Worm (Caenorhabditis elegans): ENCODE results near the gene nhr-60.

ce11 chrV:15793270-15793669 is 20.2 kb upstream of the nhr-60 start, which contains the start of gene T26E4.7:
- TF ChIP-seq unc-98 (GFP tag; IDR thresholded peaks at IDR 0.05) (no peak), elt-3 (tag; optimal IDR thresholded peaks at IDR 0.05) (no peak), snpc-4 (tag; optimal IDR thresholded peaks at IDR 0.05) (no peak), unc-62 (GFP tag; optimal IDR thresholded peaks at IDR 0.05) (no peak), mdl-1 (tag; optimal IDR thresholded peaks at IDR 0.05) (no peak), mep-1 (tag; optimal IDR thresholded peaks at IDR 0.05) (no peak)

Measured in whole organism, L1 larva.